Worm (Caenorhabditis elegans) whole organism, L4 larva: ENCODE results near the gene K08H10.10.

ENCODE experiments used
- D1046.2 ChIP-seq: fragments of 200-800 bp; sonication (Bioruptor generic); IDR thresholded peaks from 2 replicates; pipeline ENCODE4 v1.3.6; 2022; ENCODE audit warnings: missing genetic modification characterization, missing compliant biosample characterization
- F44E2.7 ChIP-seq: fragments of 200-800 bp; sonication (Bioruptor generic); IDR thresholded peaks from 2 replicates; pipeline ENCODE4 v2.1.2; 2022; ENCODE audit warnings: missing genetic modification characterization, missing compliant biosample characterization
- F49E8.2 ChIP-seq: sonication (generic microtip); optimal IDR thresholded peaks from 2 replicates; lab custom pipeline; 2016; ENCODE audit warnings: missing compliant biosample characterization, mild to moderate bottlenecking, missing genetic modification characterization, borderline replicate concordance
- T26A8.4 ChIP-seq: fragments of 200-800 bp; sonication (Bioruptor generic); IDR thresholded peaks from 2 replicates; pipeline ENCODE4 v1.3.6; 2022; ENCODE audit warnings: missing genetic modification characterization, missing compliant biosample characterization
- Y48G9A.11 ChIP-seq: fragments of 200-800 bp; sonication (Bioruptor generic); IDR thresholded peaks from 2 replicates; pipeline ENCODE4 v1.3.6; 2022; ENCODE audit warnings: missing genetic modification reagents, missing genetic modification characterization, missing compliant biosample characterization
- Y75B8A.6 ChIP-seq: fragments of 200-800 bp; sonication (Bioruptor generic); IDR thresholded peaks from 2 replicates; pipeline ENCODE4 v1.3.6; 2022; ENCODE audit warnings: missing genetic modification reagents, missing genetic modification characterization, missing compliant biosample characterization
- attf-4 ChIP-seq: sonication (generic microtip); optimal IDR thresholded peaks from 3 replicates; lab custom pipeline; 2017; ENCODE audit warnings: missing biosample characterization, missing genetic modification characterization
- cey-2 ChIP-seq: sonication (generic microtip); optimal IDR thresholded peaks from 3 replicates; lab custom pipeline; 2017; ENCODE audit warnings: missing genetic modification characterization, mild to moderate bottlenecking, missing compliant biosample characterization, antibody characterized with exemption, borderline replicate concordance; ENCODE audit not compliant: insufficient read depth
- daf-12 ChIP-seq: fragments of 150-350 bp; optimal IDR thresholded peaks from 2 replicates; lab custom pipeline; 2014; ENCODE audit warnings: missing biosample characterization, missing genetic modification reagents, missing genetic modification characterization
- daf-16 ChIP-seq, 3 experiments: sonication (generic microtip); optimal IDR thresholded peaks; 2 replicates each; lab custom pipeline; 2016 to 2017; ENCODE audit warnings: missing genetic modification characterization in 3 of 3, missing genetic modification reagents in 3 of 3, mild to moderate bottlenecking in 2 of 3, missing compliant biosample characterization in 2 of 3, missing biosample characterization in 1 of 3, moderate library complexity in 1 of 3
- dmd-6 ChIP-seq: fragments of 200-800 bp; sonication (Bioruptor generic); IDR thresholded peaks from 2 replicates; pipeline ENCODE4 v1.3.6; 2022; ENCODE audit warnings: missing genetic modification reagents, missing genetic modification characterization, missing compliant biosample characterization
- dmd-8 ChIP-seq: fragments of 200-800 bp; sonication (Bioruptor generic); IDR thresholded peaks from 2 replicates; pipeline ENCODE4 v1.3.6; 2022; ENCODE audit warnings: missing genetic modification characterization, missing compliant biosample characterization
- dpl-1 ChIP-seq: fragments of 150-350 bp; optimal IDR thresholded peaks from 2 replicates; lab custom pipeline; 2014; ENCODE audit warnings: missing biosample characterization, missing genetic modification reagents, missing genetic modification characterization
- duxl-1 ChIP-seq: sonication (generic microtip); optimal IDR thresholded peaks from 2 replicates; lab custom pipeline; 2016; ENCODE audit warnings: mild to moderate bottlenecking, missing genetic modification characterization, moderate library complexity, missing compliant biosample characterization; ENCODE audit not compliant: poor library complexity
- hmg-1.1 ChIP-seq: fragments of 200-800 bp; sonication (Bioruptor generic); IDR thresholded peaks from 2 replicates; pipeline ENCODE4 v1.3.6; 2022; ENCODE audit warnings: missing genetic modification reagents, missing genetic modification characterization, missing compliant biosample characterization
- lin-29 ChIP-seq: fragments of 200-800 bp; sonication (Bioruptor generic); IDR thresholded peaks from 2 replicates; pipeline ENCODE4 v1.3.6; 2022; ENCODE audit warnings: missing genetic modification reagents, missing genetic modification characterization, missing compliant biosample characterization
- lin-38 ChIP-seq: fragments of 200-800 bp; sonication (Bioruptor generic); IDR thresholded peaks from 2 replicates; pipeline ENCODE4 v1.3.6; 2022; ENCODE audit warnings: missing genetic modification reagents, missing genetic modification characterization, missing compliant biosample characterization
- lin-39 ChIP-seq: fragments of 150-350 bp; optimal IDR thresholded peaks from 2 replicates; lab custom pipeline; 2014; ENCODE audit warnings: missing biosample characterization, missing genetic modification reagents, missing genetic modification characterization
- lsy-2 ChIP-seq, 2 experiments: fragments of 150-350 bp in 1 of 2; sonication (generic microtip) in 1 of 2; optimal IDR thresholded peaks; 2 replicates each; lab custom pipeline; 2014 to 2017; ENCODE audit warnings: missing biosample characterization in 2 of 2, missing genetic modification characterization in 2 of 2
- madf-9 ChIP-seq: fragments of 200-800 bp; sonication (Bioruptor generic); conservative IDR thresholded peaks from 2 replicates; pipeline ENCODE4 v1.3.6; 2022; ENCODE audit warnings: missing genetic modification reagents, missing genetic modification characterization, missing compliant biosample characterization
- mdl-1 ChIP-seq, 2 experiments: fragments of 150-350 bp in 1 of 2; sonication (generic microtip) in 1 of 2; optimal IDR thresholded peaks; 2 replicates each; lab custom pipeline; 2014 to 2017; ENCODE audit warnings: missing biosample characterization in 2 of 2, missing genetic modification characterization in 2 of 2
- mdt-29 ChIP-seq: fragments of 200-800 bp; sonication (Bioruptor generic); IDR thresholded peaks from 2 replicates; pipeline ENCODE4 v1.3.6; 2022; ENCODE audit warnings: missing genetic modification reagents, missing genetic modification characterization, missing compliant biosample characterization
- mep-1 ChIP-seq: fragments of 150-350 bp; sonication (generic microtip); optimal IDR thresholded peaks from 3 replicates; lab custom pipeline; 2014; ENCODE audit warnings: missing biosample characterization, missing genetic modification characterization
- mxl-3 ChIP-seq: fragments of 200-800 bp; sonication (Bioruptor generic); optimal IDR thresholded peaks from 2 replicates; lab custom pipeline; 2018; ENCODE audit warnings: mild to moderate bottlenecking, missing genetic modification characterization, missing compliant biosample characterization
- nhr-102 ChIP-seq: sonication (generic microtip); optimal IDR thresholded peaks from 2 replicates; lab custom pipeline; 2016; ENCODE audit warnings: mild to moderate bottlenecking, missing genetic modification characterization, moderate library complexity, missing compliant biosample characterization
- nhr-25 ChIP-seq: sonication (generic microtip); optimal IDR thresholded peaks from 2 replicates; lab custom pipeline; 2017; ENCODE audit warnings: missing genetic modification characterization, mild to moderate bottlenecking, missing compliant biosample characterization, antibody characterized with exemption, moderate library complexity, borderline replicate concordance; ENCODE audit not compliant: insufficient read depth
- nhr-42 ChIP-seq: fragments of 200-800 bp; sonication (Bioruptor generic); IDR thresholded peaks from 2 replicates; pipeline ENCODE4 v1.3.6; 2022; ENCODE audit warnings: missing genetic modification characterization, missing compliant biosample characterization
- nhr-48 ChIP-seq: sonication (generic microtip); optimal IDR thresholded peaks from 2 replicates; lab custom pipeline; 2016; ENCODE audit warnings: mild to moderate bottlenecking, missing genetic modification characterization, missing compliant biosample characterization
- pha-4 ChIP-seq, 2 experiments: fragments of 150-350 bp in 1 of 2; fragments of 200-800 bp in 1 of 2; sonication (Bioruptor generic) in 1 of 2; IDR thresholded peaks in 1 of 2; optimal IDR thresholded peaks in 1 of 2; 2 replicates each; pipeline versions ENCODE4 v1.3.6 to Lab custom; 2014 to 2022; ENCODE audit warnings: missing genetic modification characterization in 2 of 2, missing genetic modification reagents in 2 of 2, missing biosample characterization in 1 of 2, missing compliant biosample characterization in 1 of 2
- php-3 ChIP-seq: fragments of 200-800 bp; sonication (Bioruptor generic); IDR thresholded peaks from 2 replicates; pipeline ENCODE4 v1.3.6; 2022; ENCODE audit warnings: missing genetic modification reagents, missing genetic modification characterization, missing compliant biosample characterization
- pqm-1 ChIP-seq: sonication (generic microtip); optimal IDR thresholded peaks from 2 replicates; lab custom pipeline; 2017; ENCODE audit warnings: missing biosample characterization, missing genetic modification characterization
- rbr-2 ChIP-seq: sonication (generic microtip); optimal IDR thresholded peaks from 2 replicates; lab custom pipeline; 2016; ENCODE audit warnings: missing genotype, missing genetic modification characterization, missing compliant biosample characterization
- saeg-2 ChIP-seq: fragments of 200-800 bp; sonication (Bioruptor generic); IDR thresholded peaks from 2 replicates; pipeline ENCODE4 v1.3.6; 2022; ENCODE audit warnings: missing genetic modification reagents, missing genetic modification characterization, missing compliant biosample characterization
- sdz-12 ChIP-seq: fragments of 200-800 bp; sonication (Bioruptor generic); optimal IDR thresholded peaks from 2 replicates; lab custom pipeline; 2018; ENCODE audit warnings: mild to moderate bottlenecking, missing genetic modification characterization, missing compliant biosample characterization
- snpc-1.2 ChIP-seq: fragments of 200-800 bp; sonication (Bioruptor generic); IDR thresholded peaks from 2 replicates; pipeline ENCODE4 v1.3.6; 2022; ENCODE audit warnings: missing genetic modification reagents, missing genetic modification characterization, missing compliant biosample characterization
- snpc-4 ChIP-seq: fragments of 150-350 bp; optimal IDR thresholded peaks from 2 replicates; lab custom pipeline; 2014; ENCODE audit warnings: missing biosample characterization, missing genetic modification characterization
- spr-1 ChIP-seq: sonication (generic microtip); optimal IDR thresholded peaks from 2 replicates; lab custom pipeline; 2016; ENCODE audit warnings: mild to moderate bottlenecking, missing genetic modification characterization, missing compliant biosample characterization
- spr-3 ChIP-seq: fragments of 200-800 bp; sonication (Bioruptor generic); optimal IDR thresholded peaks from 2 replicates; lab custom pipeline; 2018; ENCODE audit warnings: mild to moderate bottlenecking, missing genetic modification characterization, missing compliant biosample characterization
- tra-1 ChIP-seq: fragments of 200-800 bp; sonication (Bioruptor generic); IDR thresholded peaks from 2 replicates; pipeline ENCODE4 v1.3.6; 2022; ENCODE audit warnings: missing genetic modification reagents, missing genetic modification characterization, missing compliant biosample characterization
- unc-130 ChIP-seq: sonication (generic microtip); optimal IDR thresholded peaks from 2 replicates; lab custom pipeline; 2016; ENCODE audit warnings: missing genetic modification reagents, missing genetic modification characterization, missing compliant biosample characterization
- unc-39 ChIP-seq: sonication (generic microtip); optimal IDR thresholded peaks from 2 replicates; lab custom pipeline; 2017; ENCODE audit warnings: missing biosample characterization, missing genetic modification characterization
- unc-62 ChIP-seq, 3 experiments: fragments of 150-350 bp in 1 of 3; sonication (generic microtip); optimal IDR thresholded peaks in 2 of 3; peaks in 1 of 3; 1 replicate in 1 of 3; 2 replicates in 2 of 3; lab custom pipeline; 2014 to 2017; ENCODE audit warnings: missing biosample characterization in 3 of 3, missing genetic modification characterization in 3 of 3, missing genetic modification reagents in 3 of 3, missing genotype in 1 of 3
- zag-1 ChIP-seq: fragments of 150-350 bp; optimal IDR thresholded peaks from 2 replicates; lab custom pipeline; 2014; ENCODE audit warnings: missing biosample characterization, missing genetic modification characterization
- zfp-2 ChIP-seq: sonication (generic microtip); optimal IDR thresholded peaks from 2 replicates; lab custom pipeline; 2016; ENCODE audit warnings: mild to moderate bottlenecking, missing genetic modification characterization, missing compliant biosample characterization
- zip-11 ChIP-seq: fragments of 200-800 bp; sonication (Bioruptor generic); IDR thresholded peaks from 2 replicates; pipeline ENCODE4 v1.3.6; 2022; ENCODE audit warnings: missing genetic modification characterization, missing compliant biosample characterization
- ztf-7 ChIP-seq: fragments of 150-350 bp; optimal IDR thresholded peaks from 2 replicates; lab custom pipeline; 2014; ENCODE audit warnings: missing biosample characterization, missing genetic modification characterization

Gene K08H10.10

DNA sequence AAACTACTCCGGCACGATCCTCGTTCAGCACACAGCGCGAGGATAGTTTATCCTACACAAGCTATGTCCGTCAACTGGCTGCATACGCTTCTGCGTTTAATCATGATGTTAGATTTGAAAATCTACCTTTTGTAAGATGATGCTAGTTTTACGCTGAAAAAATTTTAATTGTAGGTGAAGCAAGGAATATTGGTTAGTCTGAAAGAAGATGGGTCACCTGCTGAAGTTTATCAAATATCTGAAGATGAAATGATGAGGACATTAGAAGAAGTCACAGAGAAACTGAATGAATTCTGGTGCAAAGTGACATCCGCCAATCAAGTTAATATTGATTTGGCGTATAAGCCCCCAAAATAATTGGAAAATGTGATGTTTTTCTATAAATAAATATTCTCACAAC is 17.3 kb upstream of the K08H10.10 start (continued):
- TF ChIP-seq madf-9 (GFP tag; lab: Robert Waterston, UW) (no peak), spr-3 (GFP tag; lab: Kevin White, UChicago) (no peak), rbr-2 (tag; lab: Kevin White, UChicago) (no peak), mdt-29 (GFP tag; lab: Robert Waterston, UW) (peak; percentile 15; the same call in 1 of the 2 replicates), lsy-2 (tag; optimal IDR thresholded peaks at IDR 0.05; lab: Kevin White, UChicago) (peak in 1 of 2 experiments; percentile 19), snpc-4 (no peak), tra-1 (GFP tag; lab: Robert Waterston, UW) (0 out of 2 replicates have a peak, but pooled peaks have one; percentile 57), unc-130 (GFP tag; lab: Kevin White, UChicago) (no peak), F49E8.2 (tag; lab: Kevin White, UChicago) (no peak), snpc-1.2 (GFP tag; lab: Robert Waterston, UW) (0 out of 2 replicates have a peak, but pooled peaks have one; percentile 18), duxl-1 (tag; lab: Kevin White, UChicago) (no peak), mxl-3 (GFP tag; lab: Kevin White, UChicago) (no peak), nhr-48 (tag; lab: Kevin White, UChicago) (no peak), zfp-2 (no peak), pha-4 (GFP tag; IDR thresholded peaks at IDR 0.05; lab: Robert Waterston, UW) (0 out of 2 replicates have a peak, but pooled peaks have one; percentile 30), pha-4 (tag; optimal IDR thresholded peaks at IDR 0.05; lab: Kevin White, UChicago) (no peak), nhr-102 (tag; lab: Kevin White, UChicago) (no peak), mep-1 (tag; lab: Kevin White, UChicago) (peak; percentile 39), cey-2 (no peak), lin-38 (GFP tag; lab: Robert Waterston, UW) (0 out of 2 replicates have a peak, but pooled peaks have one; percentile 34), daf-16 (GFP tag; optimal IDR thresholded peaks at IDR 0.05; lab: Kevin White, UChicago) (no peak), daf-16 (tag; optimal IDR thresholded peaks at IDR 0.05; lab: Kevin White, UChicago) (no peak), zip-11 (GFP tag; lab: Robert Waterston, UW) (no peak), dmd-6 (GFP tag; lab: Robert Waterston, UW) (peak; percentile 11; the same call in 1 of the 2 replicates), zag-1 (tag; lab: Kevin White, UChicago) (no peak), hmg-1.1 (GFP tag; lab: Robert Waterston, UW) (0 out of 2 replicates have a peak, but pooled peaks have one; percentile 24), Y75B8A.6 (GFP tag; lab: Robert Waterston, UW) (no peak), Y48G9A.11 (GFP tag; lab: Robert Waterston, UW) (no peak), nhr-42 (GFP tag; lab: Robert Waterston, UW) (no peak), T26A8.4 (GFP tag; lab: Robert Waterston, UW) (peak; percentile 49; the same call in 1 of the 2 replicates), attf-4 (tag; lab: Kevin White, UChicago) (no peak)
- TF ChIP-seq, all 104 proteins: peak for 19

DNA sequence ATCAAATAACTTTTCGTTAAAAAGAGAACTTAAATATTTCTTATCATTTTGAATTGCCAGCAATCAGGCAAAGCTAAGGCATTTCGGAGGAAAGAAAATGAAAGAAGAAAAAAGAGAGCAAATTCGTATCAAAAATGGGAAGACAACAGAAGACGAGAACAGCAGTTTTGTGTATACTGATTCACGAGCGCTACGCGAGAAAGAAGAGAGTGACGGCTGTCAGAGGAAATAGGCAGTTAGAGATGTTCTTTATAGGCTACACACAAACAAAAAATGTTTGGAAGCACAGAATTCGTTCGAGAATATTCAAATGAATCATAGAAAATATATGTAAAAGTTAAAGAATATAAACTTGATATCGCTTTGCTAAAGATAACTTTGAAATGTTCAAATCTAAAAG is 16.0 kb upstream of the K08H10.10 start:
- TF ChIP-seq unc-39 (no peak), mdt-29 (GFP tag; lab: Robert Waterston, UW) (no peak), lin-29 (GFP tag; lab: Robert Waterston, UW) (no peak), nhr-42 (GFP tag; lab: Robert Waterston, UW) (no peak), dmd-8 (GFP tag; lab: Robert Waterston, UW) (no peak), D1046.2 (GFP tag; lab: Robert Waterston, UW) (no peak), ztf-7 (tag; lab: Kevin White, UChicago) (peak; percentile 25), mdl-1 (tag; optimal IDR thresholded peaks at IDR 0.05; lab: Kevin White, UChicago) (peak in 1 of 2 experiments; percentile 27), lsy-2 (tag; optimal IDR thresholded peaks at IDR 0.05; lab: Kevin White, UChicago) (peak in 1 of 2 experiments; percentile 15), pqm-1 (tag; lab: Kevin White, UChicago) (peak; percentile 42), Y48G9A.11 (GFP tag; lab: Robert Waterston, UW) (no peak), daf-16 (GFP tag; optimal IDR thresholded peaks at IDR 0.05; lab: Kevin White, UChicago) (no peak), daf-16 (tag; optimal IDR thresholded peaks at IDR 0.05; lab: Kevin White, UChicago) (peak; percentile 70), unc-62 (GFP tag; optimal IDR thresholded peaks at IDR 0.05 in 1 of 2; lab: Kevin White, UChicago) (no peak), unc-62 (tag; optimal IDR thresholded peaks at IDR 0.05; lab: Kevin White, UChicago) (no peak), nhr-25 (tag; lab: Kevin White, UChicago) (no peak), daf-12 (no peak), dpl-1 (GFP tag; lab: Kevin White, UChicago) (no peak), F44E2.7 (GFP tag; lab: Robert Waterston, UW) (no peak), saeg-2 (no peak), rbr-2 (tag; lab: Kevin White, UChicago) (no peak), lin-39 (tag; lab: Kevin White, UChicago) (no peak), sdz-12 (no peak), spr-1 (tag; lab: Kevin White, UChicago) (no peak), php-3 (GFP tag; lab: Robert Waterston, UW) (no peak), snpc-1.2 (GFP tag; lab: Robert Waterston, UW) (no peak)
